Worm (Caenorhabditis elegans) whole organism, late embryonic: ENCODE data around the gene rig-1.

Experiments
- C38D4.7 ChIP-seq: fragments of 200-800 bp; sonication (Bioruptor generic); optimal IDR thresholded peaks from 2 replicates; lab custom pipeline; 2018; ENCODE audit warnings: mild to moderate bottlenecking, missing genetic modification characterization, moderate library complexity, missing compliant biosample characterization
- F13H6.1 ChIP-seq: sonication (generic microtip); optimal IDR thresholded peaks from 2 replicates; lab custom pipeline; 2016; ENCODE audit warnings: missing genetic modification characterization, missing compliant biosample characterization
- K02D7.2 ChIP-seq: sonication (generic microtip); optimal IDR thresholded peaks from 2 replicates; lab custom pipeline; 2017; ENCODE audit warnings: mild to moderate bottlenecking, missing genetic modification characterization, missing compliant biosample characterization
- ceh-14 ChIP-seq: sonication (generic microtip); optimal IDR thresholded peaks from 2 replicates; lab custom pipeline; 2016; ENCODE audit warnings: missing genotype, missing genetic modification characterization, missing compliant biosample characterization
- ceh-18 ChIP-seq: sonication (generic microtip); optimal IDR thresholded peaks from 2 replicates; lab custom pipeline; 2016; ENCODE audit warnings: missing genetic modification characterization, missing compliant biosample characterization
- ceh-34 ChIP-seq: sonication (generic microtip); optimal IDR thresholded peaks from 2 replicates; lab custom pipeline; 2016; ENCODE audit warnings: mild to moderate bottlenecking, missing genetic modification characterization, missing compliant biosample characterization
- dve-1 ChIP-seq: sonication (generic microtip); optimal IDR thresholded peaks from 2 replicates; lab custom pipeline; 2017; ENCODE audit warnings: antibody characterized with exemption, mild to moderate bottlenecking, missing genetic modification characterization, missing compliant biosample characterization
- hlh-13 ChIP-seq: fragments of 200-800 bp; sonication (Bioruptor generic); optimal IDR thresholded peaks from 2 replicates; lab custom pipeline; 2018; ENCODE audit warnings: mild to moderate bottlenecking, missing genetic modification characterization, missing compliant biosample characterization
- hlh-15 ChIP-seq: sonication (generic microtip); optimal IDR thresholded peaks from 2 replicates; lab custom pipeline; 2016; ENCODE audit warnings: missing genetic modification characterization, missing compliant biosample characterization
- nhr-11 ChIP-seq: fragments of 150-350 bp; optimal IDR thresholded peaks from 2 replicates; lab custom pipeline; 2014; ENCODE audit warnings: missing biosample characterization, missing genetic modification characterization
- npax-4 ChIP-seq: sonication (generic microtip); optimal IDR thresholded peaks from 2 replicates; lab custom pipeline; 2016; ENCODE audit warnings: missing genetic modification characterization, missing compliant biosample characterization
- tbx-7 ChIP-seq: sonication (generic microtip); optimal IDR thresholded peaks from 2 replicates; lab custom pipeline; 2016; ENCODE audit warnings: missing genotype, missing genetic modification characterization, missing compliant biosample characterization
- unc-3 ChIP-seq, 2 experiments: fragments of 200-800 bp in 1 of 2; sonication (Bioruptor generic) in 1 of 2; sonication (generic microtip) in 1 of 2; conservative IDR thresholded peaks in 1 of 2; optimal IDR thresholded peaks in 1 of 2; 2 replicates each; pipeline versions ENCODE4 v1.3.6 to Lab custom; 2016 to 2022; ENCODE audit warnings: missing compliant biosample characterization in 2 of 2, missing genetic modification characterization in 2 of 2, missing genetic modification reagents in 1 of 2

DNA sequence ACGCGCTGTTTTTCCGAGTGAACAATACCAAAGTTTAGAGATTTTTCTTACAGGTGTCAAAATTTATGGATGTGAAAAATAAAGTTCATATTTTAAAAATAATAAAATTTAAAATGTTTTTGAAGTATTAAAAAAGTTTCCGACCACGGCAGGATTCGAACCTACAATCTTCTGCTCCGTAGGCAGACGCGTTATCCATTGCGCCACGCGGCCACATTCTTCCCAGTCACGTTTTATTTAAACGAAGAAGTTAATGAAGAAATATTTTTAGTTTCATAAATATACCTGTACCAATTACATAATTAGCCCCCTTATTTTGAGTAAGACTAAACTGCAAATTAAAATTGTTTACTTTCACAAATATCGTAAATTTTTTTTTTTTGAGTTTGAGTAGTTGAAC, 19.8 kb upstream of the rig-1 start:
- TF ChIP-seq nhr-11 (tag; lab: Kevin White, UChicago) (no peak), unc-3 (GFP tag; conservative IDR thresholded peaks at IDR 0.05; lab: Robert Waterston, UW) (no peak), unc-3 (tag; optimal IDR thresholded peaks at IDR 0.05; lab: Kevin White, UChicago) (no peak), hlh-15 (tag; lab: Kevin White, UChicago) (no peak), K02D7.2 (tag; lab: Kevin White, UChicago) (no peak), npax-4 (tag; lab: Kevin White, UChicago) (no peak), dve-1 (tag; lab: Kevin White, UChicago) (no peak), hlh-13 (GFP tag; lab: Kevin White, UChicago) (no peak), ceh-14 (tag; lab: Kevin White, UChicago) (no peak), ceh-34 (tag; lab: Kevin White, UChicago) (no peak), F13H6.1 (no peak), tbx-7 (tag; lab: Kevin White, UChicago) (no peak), C38D4.7 (GFP tag; lab: Kevin White, UChicago) (no peak), ceh-18 (tag; lab: Kevin White, UChicago) (no peak)
